Worm (Caenorhabditis elegans): Measurements from ENCODE around the gene M03E7.3.
A peak's percentile ranks its signal among the peaks of the same experiment; 100 is the strongest.

The M03E7.3 gene

DNA sequence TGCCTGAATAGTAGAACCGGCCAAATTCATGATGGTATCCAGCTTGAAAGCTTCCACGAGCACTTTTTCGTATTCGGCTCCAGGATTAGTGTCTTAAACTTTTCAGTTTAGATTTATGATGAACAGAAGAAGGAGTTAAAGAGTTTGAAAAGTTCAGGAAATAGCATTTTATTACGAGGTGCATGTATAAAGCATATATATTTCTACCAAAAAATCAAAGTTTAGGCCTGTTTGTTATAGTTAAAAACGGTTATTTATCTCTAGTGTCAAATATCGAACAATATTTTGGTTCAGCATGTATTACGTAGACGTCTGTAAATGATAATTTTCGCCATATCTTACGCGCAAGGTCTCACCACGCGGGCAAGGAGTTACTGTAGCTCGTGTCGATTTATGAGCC is 33.5 kb upstream of the M03E7.3 start, which contains the start of gene klc-2:
Gene klc-2, minus strand, starts transcription at position 101 of the 400 bp plus-strand sequence.
- TF ChIP-seq mes-4 (tag; optimal IDR thresholded peaks at IDR 0.05) (no peak), atf-7 (tag; optimal IDR thresholded peaks at IDR 0.05) (no peak), egrh-3 (GFP tag; IDR thresholded peaks at IDR 0.05) (no peak), die-1 (tag; optimal IDR thresholded peaks at IDR 0.05) (no peak), madf-10 (tag; optimal IDR thresholded peaks at IDR 0.05) (no peak), ztf-25 (GFP tag; IDR thresholded peaks at IDR 0.05) (no peak), dpff-1 (tag; optimal IDR thresholded peaks at IDR 0.05) (no peak), let-607 (tag; optimal IDR thresholded peaks at IDR 0.05) (no peak), Y56A3A.18 (GFP tag; IDR thresholded peaks at IDR 0.05) (no peak), somi-1 (GFP tag; optimal IDR thresholded peaks at IDR 0.05) (no peak), lin-54 (GFP tag; optimal IDR thresholded peaks at IDR 0.05) (no peak), T26A5.8 (tag; optimal IDR thresholded peaks at IDR 0.05) (no peak), sptf-2 (GFP tag; optimal IDR thresholded peaks at IDR 0.05) (no peak), pbrm-1 (GFP tag; IDR thresholded peaks at IDR 0.05) (no peak), egl-44 (GFP tag; IDR thresholded peaks at IDR 0.05) (no peak)

DNA sequence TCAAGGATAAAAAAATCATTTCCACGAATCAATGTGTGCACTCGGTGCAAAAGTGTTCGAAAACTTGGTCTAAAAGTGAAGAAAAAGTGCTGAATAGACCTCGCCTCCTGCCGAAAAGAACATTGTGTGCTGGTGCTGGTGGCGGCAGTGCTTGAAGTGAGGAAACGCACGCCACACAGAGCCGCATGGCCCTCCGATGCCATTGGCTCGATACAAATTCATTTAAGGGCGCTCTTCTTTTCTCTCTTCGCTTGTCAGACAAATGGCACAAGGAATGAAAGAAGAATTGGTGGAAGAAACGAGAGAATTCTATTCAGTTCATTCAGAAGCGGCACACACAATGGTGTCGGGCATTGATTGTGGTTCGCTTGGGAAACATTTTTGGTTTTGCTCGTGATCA is 32.5 kb upstream of the M03E7.3 start:
- TF ChIP-seq chd-7 (tag; optimal IDR thresholded peaks at IDR 0.05) (peak; percentile 34), him-1 (tag; optimal IDR thresholded peaks at IDR 0.05) (peak; percentile 29), lin-26 (GFP tag; IDR thresholded peaks at IDR 0.05) (no peak), ztf-25 (GFP tag; IDR thresholded peaks at IDR 0.05) (no peak), mcd-1 (GFP tag; IDR thresholded peaks at IDR 0.05) (0 out of 2 replicates have a peak, but pooled peaks have one; percentile 17), zfh-2 (GFP tag; conservative IDR thresholded peaks at IDR 0.05) (0 out of 2 replicates have a peak, but pooled peaks have one; percentile 23), egrh-3 (GFP tag; IDR thresholded peaks at IDR 0.05) (no peak), dpff-1 (tag; optimal IDR thresholded peaks at IDR 0.05) (no peak), ztf-6 (GFP tag; IDR thresholded peaks at IDR 0.05) (no peak), pbrm-1 (GFP tag; IDR thresholded peaks at IDR 0.05) (0 out of 2 replicates have a peak, but pooled peaks have one; percentile 26), hmg-20 (GFP tag; IDR thresholded peaks at IDR 0.05) (peak; percentile 33; the same call in 1 of the 2 replicates)

DNA sequence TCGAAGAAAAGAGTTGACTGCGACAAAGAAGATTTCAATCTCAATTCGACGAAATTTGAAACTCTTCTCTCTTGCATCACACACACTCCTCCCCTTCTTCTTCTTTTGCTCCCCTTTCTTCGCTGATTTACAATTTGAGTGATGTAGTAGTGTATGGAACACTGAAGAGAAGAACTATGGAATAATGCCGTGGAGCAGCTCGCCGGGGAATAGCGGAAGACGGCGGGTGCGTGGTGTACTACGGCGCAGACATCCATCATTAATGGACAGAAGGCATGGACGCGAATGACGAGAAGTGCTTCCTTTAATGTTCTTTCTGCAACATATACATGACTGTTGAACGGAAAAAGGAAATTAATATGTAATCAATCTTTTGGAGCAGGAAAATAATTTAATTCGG is 32.0 kb upstream of the M03E7.3 start:
- no peak for TF ChIP-seq cebp-1 (GFP tag; IDR thresholded peaks at IDR 0.05)
- peak; percentile 19 for TF ChIP-seq cebp-1 (tag; optimal IDR thresholded peaks at IDR 0.05)
- TF ChIP-seq hmg-1.2 (GFP tag; IDR thresholded peaks at IDR 0.05): 0 out of 2 replicates have a peak, but pooled peaks have one; percentile 13
- TF ChIP-seq ceh-58 (GFP tag; IDR thresholded peaks at IDR 0.05): 0 out of 2 replicates have a peak, but pooled peaks have one; percentile 82
- peak; percentile 2 for TF ChIP-seq tbp1 (GFP tag; optimal IDR thresholded peaks at IDR 0.05)
- TF ChIP-seq fkh-3 (tag; optimal IDR thresholded peaks at IDR 0.05): no peak
- no peak for TF ChIP-seq die-1 (tag; optimal IDR thresholded peaks at IDR 0.05)
- TF ChIP-seq snpc-3.4 (tag; optimal IDR thresholded peaks at IDR 0.05): no peak
- TF ChIP-seq lsl-1 (GFP tag; optimal IDR thresholded peaks at IDR 0.05): peak; percentile 16
- peak; percentile 26 for TF ChIP-seq F52B5.7 (tag; optimal IDR thresholded peaks at IDR 0.05)
- no peak for TF ChIP-seq chd-7 (tag; optimal IDR thresholded peaks at IDR 0.05)
- TF ChIP-seq lin-26 (GFP tag; IDR thresholded peaks at IDR 0.05): peak; percentile 63; the same call in 1 of the 2 replicates
- no peak for TF ChIP-seq T07F8.4 (tag; optimal IDR thresholded peaks at IDR 0.05)
- TF ChIP-seq Y67H2A.10 (GFP tag; conservative IDR thresholded peaks at IDR 0.05): no peak
- TF ChIP-seq athp-1 (tag; optimal IDR thresholded peaks at IDR 0.05): peak; percentile 8
- no peak for TF ChIP-seq nhr-27 (tag; optimal IDR thresholded peaks at IDR 0.05)
- TF ChIP-seq ztf-26 (tag; optimal IDR thresholded peaks at IDR 0.05): no peak
- no peak for TF ChIP-seq attf-5 (GFP tag; optimal IDR thresholded peaks at IDR 0.05)
- TF ChIP-seq attf-6 (GFP tag; IDR thresholded peaks at IDR 0.05): peak; percentile 44; the same call in 1 of the 2 replicates
- peak; percentile 22 for TF ChIP-seq lin-54 (GFP tag; optimal IDR thresholded peaks at IDR 0.05)
- 0 out of 2 replicates have a peak, but pooled peaks have one; percentile 73 for TF ChIP-seq madf-3 (GFP tag; IDR thresholded peaks at IDR 0.05)
- peak; percentile 75 for TF ChIP-seq B0336.3 (GFP tag; IDR thresholded peaks at IDR 0.05)
- peak; percentile 56 for TF ChIP-seq madf-6 (GFP tag; IDR thresholded peaks at IDR 0.05)
- no peak for TF ChIP-seq K12H6.12 (tag; optimal IDR thresholded peaks at IDR 0.05)
- no peak for TF ChIP-seq F57C9.4 (tag; optimal IDR thresholded peaks at IDR 0.05)
- TF ChIP-seq pbrm-1 (GFP tag; IDR thresholded peaks at IDR 0.05): peak; percentile 70
- TF ChIP-seq F23B12.7 (tag; optimal IDR thresholded peaks at IDR 0.05; ENCODE audit: insufficient read depth): no peak
- TF ChIP-seq ekl-4 (GFP tag; IDR thresholded peaks at IDR 0.05): no peak

Data from whole organism, young adult.